Fruit fly (Drosophila melanogaster) S2 (cell line): ENCODE results near the gene Syx18.

Source experiments
- CG8478 ChIP-seq: fragments of >200 bp; optimal IDR thresholded peaks from 2 replicates; lab custom pipeline; 2018
- CTCF ChIP-seq, 2 experiments: fragments of >200 bp; optimal IDR thresholded peaks; 2 replicates each; lab custom pipeline; 2018

Syx18 gene

dm6 chr3R:24626667-24627066, 1.3 kb upstream of the Syx18 start:
- TF ChIP-seq CTCF (optimal IDR thresholded peaks at IDR 0.05; lab: Kevin White, UChicago) (no peak), CG8478 (no peak)

- TF ChIP-seq CTCF (optimal IDR thresholded peaks at IDR 0.05; lab: Kevin White, UChicago), result no peak
- TF ChIP-seq CG8478, result no peak
Measured at dm6 chr3R:24626003-24626486, 683 bp upstream of the Syx18 start.

DNA sequence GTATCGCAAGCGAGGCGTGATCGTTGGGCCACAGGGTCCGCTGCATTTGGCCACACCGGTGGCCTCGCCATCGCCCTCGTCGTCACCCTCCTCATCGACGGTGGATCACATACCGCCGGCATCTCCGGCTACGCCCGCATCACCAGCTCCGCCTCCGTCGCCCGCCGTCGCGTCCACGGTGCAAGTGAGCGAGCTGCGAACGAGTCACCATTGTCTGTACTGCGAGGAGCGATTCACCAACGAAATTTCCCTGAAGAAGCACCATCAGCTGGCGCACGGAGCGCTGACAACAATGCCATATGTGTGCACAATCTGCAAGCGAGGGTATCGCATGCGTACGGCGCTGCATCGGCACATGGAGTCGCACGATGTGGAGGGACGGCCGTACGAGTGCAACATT, 4.8 kb downstream of the Syx18 start:
- no peak for TF ChIP-seq CTCF (optimal IDR thresholded peaks at IDR 0.05; lab: Kevin White, UChicago)
- TF ChIP-seq CG8478, result no peak

DNA sequence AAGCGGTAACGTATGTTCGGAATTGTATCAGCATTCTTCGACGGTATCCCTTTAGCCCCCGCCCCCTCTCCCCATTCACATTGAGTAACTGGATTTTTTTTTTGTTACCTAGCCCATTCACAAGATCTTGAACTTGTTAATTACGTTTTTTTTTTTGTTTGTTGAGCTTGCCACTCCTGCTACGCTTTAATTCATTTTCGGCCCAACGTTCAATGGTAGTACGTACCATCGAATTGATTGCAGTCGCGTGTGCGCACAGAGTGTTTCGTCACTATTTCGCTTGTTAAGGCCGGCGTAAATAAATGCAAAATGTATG, 10.7 kb downstream of the Syx18 start:
- TF ChIP-seq CTCF (optimal IDR thresholded peaks at IDR 0.05; lab: Kevin White, UChicago) (no peak), CG8478 (no peak)

- TF ChIP-seq CG8478 (no peak), CTCF (optimal IDR thresholded peaks at IDR 0.05; lab: Kevin White, UChicago) (no peak)
Measured at dm6 chr3R:24613819-24614706, 11.3 kb downstream of the Syx18 start.

DNA sequence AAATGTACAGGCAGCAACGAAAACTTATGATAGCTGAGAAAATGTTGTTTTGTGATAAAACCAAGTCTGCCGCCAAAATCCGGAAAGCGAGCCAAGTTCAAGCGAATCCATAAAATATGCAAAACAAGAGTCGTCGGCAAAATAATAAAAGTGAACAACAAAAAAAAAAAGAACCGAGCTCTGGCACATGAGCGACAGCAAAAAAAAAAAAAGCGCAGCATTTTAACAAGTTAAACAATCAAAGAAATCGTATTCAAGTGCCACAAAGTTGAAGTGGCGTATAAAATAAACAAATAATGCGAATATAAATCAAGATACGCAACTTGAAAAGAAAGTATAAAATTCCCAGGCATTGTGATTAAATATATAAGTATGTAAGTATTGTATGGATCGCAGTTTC, 17.0 kb downstream of the Syx18 start:
- TF ChIP-seq CG8478 (no peak), CTCF (optimal IDR thresholded peaks at IDR 0.05; lab: Kevin White, UChicago) (no peak)

dm6 chr3R:24606868-24607267, 18.5 kb downstream of the Syx18 start:
- TF ChIP-seq CTCF (optimal IDR thresholded peaks at IDR 0.05; lab: Kevin White, UChicago) (no peak), CG8478 (no peak)

- TF ChIP-seq CTCF (optimal IDR thresholded peaks at IDR 0.05; lab: Kevin White, UChicago), result no peak
- no peak for TF ChIP-seq CG8478
Measured at dm6 chr3R:24604165-24604564, 21.2 kb downstream of the Syx18 start.

DNA sequence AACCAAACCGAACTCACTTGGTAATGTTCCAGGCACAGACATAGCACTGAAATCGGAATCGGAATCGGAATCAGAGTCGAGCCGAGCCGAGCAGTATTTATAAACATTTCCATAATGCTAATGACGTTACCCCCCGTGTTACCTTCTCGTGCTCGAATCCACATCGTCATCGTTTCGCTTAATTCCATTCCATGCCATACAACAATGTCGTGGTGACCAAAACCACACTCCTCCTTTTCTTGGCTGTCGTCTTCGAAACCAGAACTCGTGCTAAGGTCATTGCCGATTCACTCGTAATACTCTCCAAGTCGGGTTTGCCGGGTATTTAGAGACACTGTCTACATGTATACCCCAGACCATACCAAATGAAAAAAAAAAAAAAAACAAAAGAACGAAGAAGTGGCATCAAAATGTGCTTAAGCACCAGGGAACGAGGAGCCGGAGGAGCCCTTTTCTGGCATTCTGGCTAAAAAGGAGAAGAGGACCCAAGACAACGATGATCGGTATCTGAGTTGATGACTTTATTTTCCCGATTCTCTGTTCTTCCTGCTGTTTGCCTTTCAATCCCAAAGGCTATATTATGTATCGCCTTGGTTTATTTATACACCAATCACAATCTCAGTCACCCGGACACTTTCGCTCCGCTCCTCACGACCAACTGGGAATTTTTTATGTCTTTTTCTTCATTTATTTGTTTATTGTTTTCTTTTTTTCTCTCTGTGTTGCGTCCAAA, 21.8 kb downstream of the Syx18 start:
- no peak for TF ChIP-seq CG8478
- no peak for TF ChIP-seq CTCF (optimal IDR thresholded peaks at IDR 0.05; lab: Kevin White, UChicago)

- TF ChIP-seq CG8478 (no peak), CTCF (optimal IDR thresholded peaks at IDR 0.05; lab: Kevin White, UChicago) (no peak)
Measured at dm6 chr3R:24601069-24601468, 24.3 kb downstream of the Syx18 start.

DNA sequence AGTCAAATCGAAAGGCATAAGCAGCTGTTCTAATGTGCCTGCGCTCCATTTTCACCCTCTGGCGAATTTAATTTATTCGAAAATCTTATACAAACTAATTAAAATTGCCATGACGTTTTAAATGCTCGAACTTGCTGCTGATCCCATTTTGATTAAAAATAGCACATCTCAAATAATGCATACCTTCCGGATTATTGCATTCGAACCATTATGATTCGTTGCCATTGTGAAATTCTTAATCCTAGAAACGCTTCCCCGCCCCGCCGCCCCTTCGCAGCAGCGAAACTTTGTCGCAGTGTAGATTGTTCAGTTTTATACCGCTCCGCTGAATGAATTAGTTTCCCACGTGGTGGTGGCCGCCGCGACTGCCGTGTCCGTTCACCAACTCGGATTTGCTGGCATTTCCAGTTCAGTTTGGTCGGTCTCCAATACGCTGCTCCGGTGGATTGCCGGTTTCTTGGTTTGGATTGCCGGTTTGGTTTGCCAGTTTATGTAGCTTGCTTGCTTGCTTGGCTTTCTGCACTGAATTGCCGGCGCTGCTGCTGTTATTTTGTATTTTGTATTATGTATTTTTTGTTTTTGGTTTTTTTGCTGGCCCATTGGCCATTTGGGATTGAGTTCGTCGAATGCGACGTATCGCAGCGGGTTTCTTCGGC, 26.7 kb downstream of the Syx18 start:
- no peak for TF ChIP-seq CTCF (optimal IDR thresholded peaks at IDR 0.05; lab: Kevin White, UChicago)
- no peak for TF ChIP-seq CG8478

DNA sequence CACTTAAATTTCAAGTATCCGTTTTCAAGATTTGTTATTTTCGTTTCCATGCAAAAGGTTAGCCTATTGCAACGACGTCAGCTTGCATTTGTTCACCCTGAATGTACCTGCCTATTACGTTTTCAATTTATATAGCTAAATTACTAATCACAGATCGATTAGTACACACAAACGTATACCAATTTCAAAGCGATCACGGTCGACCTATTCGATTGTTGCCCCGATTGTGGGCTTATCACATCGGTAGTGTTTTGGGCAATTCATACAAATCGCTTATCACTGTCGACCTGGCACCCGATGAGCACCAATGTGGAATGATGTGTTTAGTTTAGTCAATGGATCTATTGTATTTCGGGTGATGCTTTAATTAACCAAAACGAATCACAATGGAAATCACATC, 28.5 kb downstream of the Syx18 start:
- no peak for TF ChIP-seq CTCF (optimal IDR thresholded peaks at IDR 0.05; lab: Kevin White, UChicago)
- TF ChIP-seq CG8478, result no peak

DNA sequence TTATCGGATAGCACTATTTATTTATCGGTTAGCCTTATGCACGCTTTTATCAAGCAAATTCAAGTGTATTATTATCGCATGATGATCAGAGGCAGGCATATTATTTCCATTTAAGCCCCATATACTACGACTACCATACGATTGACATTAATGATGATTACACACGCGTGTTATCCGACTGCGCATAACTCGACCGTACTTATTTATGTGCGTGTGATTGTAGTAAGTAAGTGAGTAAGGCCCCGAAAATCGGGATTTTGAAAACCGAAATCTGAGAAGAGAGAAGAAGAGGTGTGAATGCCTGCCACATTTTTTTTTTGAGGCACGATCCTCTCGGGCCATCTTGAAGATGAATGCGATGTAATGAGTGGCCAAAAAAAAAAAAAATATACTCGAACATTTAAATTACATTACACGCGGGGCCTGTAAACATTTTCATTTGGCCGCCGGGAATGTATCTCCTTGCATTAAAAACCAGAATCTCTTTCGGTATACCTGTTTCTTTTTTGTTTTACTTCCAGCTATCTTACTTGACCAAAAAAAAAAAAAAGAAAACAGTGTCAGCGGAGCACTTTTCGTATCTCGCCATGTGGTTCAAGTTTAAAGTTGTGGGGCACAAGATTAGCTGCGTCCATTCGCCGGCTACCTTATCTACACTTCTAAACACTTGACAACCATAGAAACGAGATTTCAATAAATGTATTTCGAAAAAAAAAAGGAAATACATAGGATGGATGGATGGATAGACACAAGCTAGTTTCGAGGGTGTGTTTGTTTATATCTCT, 29.8 kb downstream of the Syx18 start:
- no peak for TF ChIP-seq CTCF (optimal IDR thresholded peaks at IDR 0.05; lab: Kevin White, UChicago)
- no peak for TF ChIP-seq CG8478

DNA sequence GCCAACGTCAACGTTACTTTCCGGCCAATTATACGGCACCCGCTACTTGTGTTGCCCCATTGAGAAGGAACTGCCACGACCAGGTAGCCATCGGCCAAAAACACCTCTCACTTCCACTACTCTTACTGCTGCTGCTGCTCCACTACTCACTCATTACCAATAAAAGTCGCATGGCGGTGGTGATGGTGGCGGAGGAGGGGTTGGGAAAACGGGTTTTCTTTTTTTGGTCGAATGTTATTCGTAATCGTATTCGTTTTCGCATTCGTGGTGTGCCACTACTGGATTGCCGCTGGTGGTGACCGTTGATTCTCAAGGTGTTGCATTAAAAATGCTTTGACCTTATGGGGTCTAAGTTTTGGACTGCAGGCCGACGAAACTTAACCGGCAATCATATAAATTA, 31.6 kb downstream of the Syx18 start:
- TF ChIP-seq CTCF (optimal IDR thresholded peaks at IDR 0.05; lab: Kevin White, UChicago) (no peak), CG8478 (no peak)

dm6 chr3R:24590276-24590675, 35.1 kb downstream of the Syx18 start:
- TF ChIP-seq CG8478, result no peak
- no peak for TF ChIP-seq CTCF (optimal IDR thresholded peaks at IDR 0.05; lab: Kevin White, UChicago)
